Worm (Caenorhabditis elegans) whole organism, L4 larva: ENCODE measurements around the gene srbc-20.
A peak's percentile ranks its signal among the peaks of the same experiment; 100 is the strongest.

Experiments used
- F37D6.2 ChIP-seq: sonication (generic microtip); optimal IDR thresholded peaks from 2 replicates; lab custom pipeline; 2016; ENCODE audit warnings: mild to moderate bottlenecking, missing genetic modification characterization, missing compliant biosample characterization
- F44E2.7 ChIP-seq: fragments of 200-800 bp; sonication (Bioruptor generic); IDR thresholded peaks from 2 replicates; pipeline ENCODE4 v2.1.2; 2022; ENCODE audit warnings: missing genetic modification characterization, missing compliant biosample characterization
- F49E8.2 ChIP-seq: sonication (generic microtip); optimal IDR thresholded peaks from 2 replicates; lab custom pipeline; 2016; ENCODE audit warnings: missing compliant biosample characterization, mild to moderate bottlenecking, missing genetic modification characterization, borderline replicate concordance
- R02D3.7 ChIP-seq: fragments of 150-350 bp; sonication (generic microtip); optimal IDR thresholded peaks from 3 replicates; lab custom pipeline; 2014; ENCODE audit warnings: missing biosample characterization, missing genetic modification characterization
- T20F7.1 ChIP-seq: fragments of 200-800 bp; sonication (Bioruptor generic); optimal IDR thresholded peaks from 2 replicates; lab custom pipeline; 2018; ENCODE audit warnings: mild to moderate bottlenecking, missing genetic modification characterization, missing compliant biosample characterization
- T26A8.4 ChIP-seq: fragments of 200-800 bp; sonication (Bioruptor generic); IDR thresholded peaks from 2 replicates; pipeline ENCODE4 v1.3.6; 2022; ENCODE audit warnings: missing genetic modification characterization, missing compliant biosample characterization
- Y75B8A.6 ChIP-seq: fragments of 200-800 bp; sonication (Bioruptor generic); IDR thresholded peaks from 2 replicates; pipeline ENCODE4 v1.3.6; 2022; ENCODE audit warnings: missing genetic modification reagents, missing genetic modification characterization, missing compliant biosample characterization
- ZK546.5 ChIP-seq, 2 experiments: sonication (generic microtip); optimal IDR thresholded peaks; 2 replicates each; lab custom pipeline; 2017; ENCODE audit warnings: missing biosample characterization in 2 of 2, missing genetic modification characterization in 2 of 2
- aha-1 ChIP-seq: fragments of 150-350 bp; peaks from one replicate; lab custom pipeline; 2014; ENCODE audit warnings: missing biosample characterization, missing genetic modification characterization
- arid-1 ChIP-seq: fragments of 200-800 bp; sonication (Bioruptor generic); conservative IDR thresholded peaks from 2 replicates; pipeline ENCODE4 v1.3.6; 2022; ENCODE audit warnings: missing genetic modification reagents, missing genetic modification characterization, missing compliant biosample characterization
- ceh-20 ChIP-seq: fragments of 200-800 bp; sonication (Bioruptor generic); IDR thresholded peaks from 2 replicates; pipeline ENCODE4 v1.3.6; 2022; ENCODE audit warnings: missing genetic modification reagents, missing genetic modification characterization, missing compliant biosample characterization
- ceh-28 ChIP-seq: fragments of 150-350 bp; optimal IDR thresholded peaks from 2 replicates; lab custom pipeline; 2014; ENCODE audit warnings: missing biosample characterization, missing genetic modification reagents, missing genetic modification characterization
- ceh-32 ChIP-seq: sonication (generic microtip); optimal IDR thresholded peaks from 2 replicates; lab custom pipeline; 2016; ENCODE audit warnings: mild to moderate bottlenecking, missing genetic modification characterization, missing compliant biosample characterization; ENCODE audit not compliant: poor library complexity
- ceh-44 ChIP-seq: fragments of 200-800 bp; sonication (Bioruptor generic); IDR thresholded peaks from 2 replicates; pipeline ENCODE4 v1.3.6; 2022; ENCODE audit warnings: missing genetic modification reagents, missing genetic modification characterization, missing compliant biosample characterization
- ceh-82 ChIP-seq: sonication (generic microtip); optimal IDR thresholded peaks from 2 replicates; lab custom pipeline; 2017; ENCODE audit warnings: missing biosample characterization, missing genetic modification characterization
- cey-2 ChIP-seq: sonication (generic microtip); optimal IDR thresholded peaks from 3 replicates; lab custom pipeline; 2017; ENCODE audit warnings: missing genetic modification characterization, mild to moderate bottlenecking, missing compliant biosample characterization, antibody characterized with exemption, borderline replicate concordance; ENCODE audit not compliant: insufficient read depth
- ctbp-1 ChIP-seq: fragments of 200-800 bp; sonication (Bioruptor generic); IDR thresholded peaks from 2 replicates; pipeline ENCODE4 v1.3.6; 2022; ENCODE audit warnings: missing genetic modification reagents, missing genetic modification characterization, missing compliant biosample characterization
- daf-12 ChIP-seq: fragments of 150-350 bp; optimal IDR thresholded peaks from 2 replicates; lab custom pipeline; 2014; ENCODE audit warnings: missing biosample characterization, missing genetic modification reagents, missing genetic modification characterization
- daf-16 ChIP-seq, 3 experiments: sonication (generic microtip); optimal IDR thresholded peaks; 2 replicates each; lab custom pipeline; 2016 to 2017; ENCODE audit warnings: missing genetic modification characterization in 3 of 3, missing genetic modification reagents in 3 of 3, mild to moderate bottlenecking in 2 of 3, missing compliant biosample characterization in 2 of 3, missing biosample characterization in 1 of 3, moderate library complexity in 1 of 3
- daf-19 ChIP-seq: fragments of 200-800 bp; sonication (Bioruptor generic); conservative IDR thresholded peaks from 2 replicates; pipeline ENCODE4 v1.3.6; 2022; ENCODE audit warnings: missing genetic modification characterization, missing compliant biosample characterization
- dmd-6 ChIP-seq: fragments of 200-800 bp; sonication (Bioruptor generic); IDR thresholded peaks from 2 replicates; pipeline ENCODE4 v1.3.6; 2022; ENCODE audit warnings: missing genetic modification reagents, missing genetic modification characterization, missing compliant biosample characterization
- dmd-9 ChIP-seq: fragments of 200-800 bp; sonication (Bioruptor generic); IDR thresholded peaks from 2 replicates; pipeline ENCODE4 v1.3.6; 2022; ENCODE audit warnings: missing genetic modification reagents, missing genetic modification characterization, missing compliant biosample characterization
- dpl-1 ChIP-seq: fragments of 150-350 bp; optimal IDR thresholded peaks from 2 replicates; lab custom pipeline; 2014; ENCODE audit warnings: missing biosample characterization, missing genetic modification reagents, missing genetic modification characterization
- fos-1 ChIP-seq: fragments of 150-350 bp; optimal IDR thresholded peaks from 2 replicates; lab custom pipeline; 2014; ENCODE audit warnings: missing biosample characterization, missing genetic modification characterization
- hif-1 ChIP-seq, 2 experiments: sonication (generic microtip); optimal IDR thresholded peaks; 2 replicates each; lab custom pipeline; 2016 to 2017; ENCODE audit warnings: missing compliant biosample characterization in 2 of 2, missing genetic modification characterization in 2 of 2, missing genetic modification reagents in 2 of 2, missing genotype in 2 of 2, mild to moderate bottlenecking in 1 of 2
- hlh-11 ChIP-seq: fragments of 200-800 bp; sonication (Bioruptor generic); optimal IDR thresholded peaks from 2 replicates; lab custom pipeline; 2018; ENCODE audit warnings: mild to moderate bottlenecking, missing genetic modification characterization, missing compliant biosample characterization
- hlh-30 ChIP-seq: sonication (generic microtip); optimal IDR thresholded peaks from 2 replicates; lab custom pipeline; 2017; ENCODE audit warnings: antibody characterized with exemption, mild to moderate bottlenecking, missing genetic modification characterization, missing compliant biosample characterization; ENCODE audit not compliant: insufficient read depth
- lim-7 ChIP-seq: fragments of 200-800 bp; sonication (Bioruptor generic); IDR thresholded peaks from 2 replicates; pipeline ENCODE4 v1.3.6; 2022; ENCODE audit warnings: missing genetic modification characterization, missing compliant biosample characterization
- lin-1 ChIP-seq: fragments of 200-800 bp; sonication (Bioruptor generic); IDR thresholded peaks from 2 replicates; pipeline ENCODE4 v1.3.6; 2022; ENCODE audit warnings: missing genetic modification reagents, missing genetic modification characterization, missing compliant biosample characterization
- lin-13 ChIP-seq: fragments of 150-350 bp; optimal IDR thresholded peaks from 2 replicates; lab custom pipeline; 2014; ENCODE audit warnings: missing biosample characterization, missing genetic modification reagents, missing genetic modification characterization
- lin-39 ChIP-seq: fragments of 150-350 bp; optimal IDR thresholded peaks from 2 replicates; lab custom pipeline; 2014; ENCODE audit warnings: missing biosample characterization, missing genetic modification reagents, missing genetic modification characterization
- madf-9 ChIP-seq: fragments of 200-800 bp; sonication (Bioruptor generic); conservative IDR thresholded peaks from 2 replicates; pipeline ENCODE4 v1.3.6; 2022; ENCODE audit warnings: missing genetic modification reagents, missing genetic modification characterization, missing compliant biosample characterization
- mdl-1 ChIP-seq, 2 experiments: fragments of 150-350 bp in 1 of 2; sonication (generic microtip) in 1 of 2; optimal IDR thresholded peaks; 2 replicates each; lab custom pipeline; 2014 to 2017; ENCODE audit warnings: missing biosample characterization in 2 of 2, missing genetic modification characterization in 2 of 2
- mdt-29 ChIP-seq: fragments of 200-800 bp; sonication (Bioruptor generic); IDR thresholded peaks from 2 replicates; pipeline ENCODE4 v1.3.6; 2022; ENCODE audit warnings: missing genetic modification reagents, missing genetic modification characterization, missing compliant biosample characterization
- mep-1 ChIP-seq: fragments of 150-350 bp; sonication (generic microtip); optimal IDR thresholded peaks from 3 replicates; lab custom pipeline; 2014; ENCODE audit warnings: missing biosample characterization, missing genetic modification characterization
- mes-2 ChIP-seq: sonication (generic microtip); optimal IDR thresholded peaks from 2 replicates; lab custom pipeline; 2016; ENCODE audit warnings: missing genotype, mild to moderate bottlenecking, missing genetic modification characterization, missing compliant biosample characterization; ENCODE audit not compliant: poor library complexity, severe bottlenecking
- nhr-28 ChIP-seq: fragments of 150-350 bp; optimal IDR thresholded peaks from 2 replicates; lab custom pipeline; 2014; ENCODE audit warnings: missing biosample characterization, missing genetic modification characterization
- nhr-48 ChIP-seq: sonication (generic microtip); optimal IDR thresholded peaks from 2 replicates; lab custom pipeline; 2016; ENCODE audit warnings: mild to moderate bottlenecking, missing genetic modification characterization, missing compliant biosample characterization
- php-3 ChIP-seq: fragments of 200-800 bp; sonication (Bioruptor generic); IDR thresholded peaks from 2 replicates; pipeline ENCODE4 v1.3.6; 2022; ENCODE audit warnings: missing genetic modification reagents, missing genetic modification characterization, missing compliant biosample characterization
- pqm-1 ChIP-seq: sonication (generic microtip); optimal IDR thresholded peaks from 2 replicates; lab custom pipeline; 2017; ENCODE audit warnings: missing biosample characterization, missing genetic modification characterization
- set-16 ChIP-seq: fragments of 200-800 bp; sonication (Bioruptor generic); IDR thresholded peaks from 2 replicates; pipeline ENCODE4 v1.3.6; 2022; ENCODE audit warnings: missing genetic modification reagents, missing genetic modification characterization, missing compliant biosample characterization
- snpc-4 ChIP-seq: fragments of 150-350 bp; optimal IDR thresholded peaks from 2 replicates; lab custom pipeline; 2014; ENCODE audit warnings: missing biosample characterization, missing genetic modification characterization
- spr-1 ChIP-seq: sonication (generic microtip); optimal IDR thresholded peaks from 2 replicates; lab custom pipeline; 2016; ENCODE audit warnings: mild to moderate bottlenecking, missing genetic modification characterization, missing compliant biosample characterization
- tag-97 ChIP-seq: fragments of 200-800 bp; sonication (Bioruptor generic); IDR thresholded peaks from 2 replicates; pipeline ENCODE4 v1.3.6; 2022; ENCODE audit warnings: missing genetic modification characterization, missing compliant biosample characterization
- unc-130 ChIP-seq: sonication (generic microtip); optimal IDR thresholded peaks from 2 replicates; lab custom pipeline; 2016; ENCODE audit warnings: missing genetic modification reagents, missing genetic modification characterization, missing compliant biosample characterization
- unc-39 ChIP-seq: sonication (generic microtip); optimal IDR thresholded peaks from 2 replicates; lab custom pipeline; 2017; ENCODE audit warnings: missing biosample characterization, missing genetic modification characterization
- ztf-11 ChIP-seq: fragments of 150-350 bp; optimal IDR thresholded peaks from 2 replicates; lab custom pipeline; 2014; ENCODE audit warnings: missing biosample characterization, missing genetic modification characterization
- ztf-7 ChIP-seq: fragments of 150-350 bp; optimal IDR thresholded peaks from 2 replicates; lab custom pipeline; 2014; ENCODE audit warnings: missing biosample characterization, missing genetic modification characterization

The srbc-20 gene

ce11 chrV:2126554-2126953, 20.3 kb upstream of the srbc-20 start:
- TF ChIP-seq dmd-6 (GFP tag; lab: Robert Waterston, UW) (peak; percentile 19; the same call in 1 of the 2 replicates), F44E2.7 (GFP tag; lab: Robert Waterston, UW) (no peak), ZK546.5 (tag; optimal IDR thresholded peaks at IDR 0.05; lab: Kevin White, UChicago) (no peak), unc-39 (tag; lab: Kevin White, UChicago) (no peak), hlh-30 (no peak), lim-7 (GFP tag; lab: Robert Waterston, UW) (no peak), mep-1 (tag; lab: Kevin White, UChicago) (no peak), php-3 (GFP tag; lab: Robert Waterston, UW) (no peak), daf-16 (GFP tag; optimal IDR thresholded peaks at IDR 0.05; lab: Kevin White, UChicago) (no peak), daf-16 (tag; optimal IDR thresholded peaks at IDR 0.05; lab: Kevin White, UChicago) (peak; percentile 82), aha-1 (tag; lab: Kevin White, UChicago) (no peak), lin-13 (no peak), hlh-11 (tag; lab: Kevin White, UChicago) (no peak), ceh-32 (no peak), dpl-1 (no peak), lin-1 (GFP tag; lab: Robert Waterston, UW) (0 out of 2 replicates have a peak, but pooled peaks have one; percentile 13), lin-39 (tag; lab: Kevin White, UChicago) (no peak), spr-1 (tag; lab: Kevin White, UChicago) (no peak), T26A8.4 (GFP tag; lab: Robert Waterston, UW) (no peak), Y75B8A.6 (GFP tag; lab: Robert Waterston, UW) (no peak), ceh-28 (tag; lab: Kevin White, UChicago) (peak; percentile 13), fos-1 (tag; lab: Kevin White, UChicago) (no peak), F37D6.2 (tag; lab: Kevin White, UChicago) (no peak), arid-1 (GFP tag; lab: Robert Waterston, UW) (no peak), snpc-4 (tag; lab: Kevin White, UChicago) (no peak), dmd-9 (GFP tag; lab: Robert Waterston, UW) (no peak), F49E8.2 (tag; lab: Kevin White, UChicago) (no peak), nhr-28 (tag; lab: Kevin White, UChicago) (peak; percentile 7), ztf-11 (no peak)

- no peak for TF ChIP-seq nhr-48 (tag; lab: Kevin White, UChicago)
- no peak for TF ChIP-seq tag-97 (GFP tag; lab: Robert Waterston, UW)
- TF ChIP-seq mes-2 (tag; lab: Kevin White, UChicago) = peak; percentile 97
- no peak for TF ChIP-seq Y75B8A.6 (GFP tag; lab: Robert Waterston, UW)
- TF ChIP-seq ceh-20 (GFP tag; lab: Robert Waterston, UW) = no peak; the same call in 1 of the 2 replicates
- no peak for TF ChIP-seq set-16
- no peak for TF ChIP-seq R02D3.7 (tag; lab: Kevin White, UChicago)
- peak; percentile 34 for TF ChIP-seq hlh-11 (tag; lab: Kevin White, UChicago)
- TF ChIP-seq daf-12 (tag; lab: Kevin White, UChicago) = no peak
- no peak for TF ChIP-seq ztf-7 (tag; lab: Kevin White, UChicago)
- peak in 1 of 2 experiments; percentile 78 for TF ChIP-seq hif-1 (tag; optimal IDR thresholded peaks at IDR 0.05; lab: Kevin White, UChicago)
- no peak for TF ChIP-seq ceh-28 (tag; lab: Kevin White, UChicago)
- TF ChIP-seq F37D6.2 (tag; lab: Kevin White, UChicago) = no peak
- TF ChIP-seq mdt-29 (GFP tag; lab: Robert Waterston, UW) = no peak
- no peak for TF ChIP-seq hlh-30
- peak; percentile 7 for TF ChIP-seq nhr-28 (tag; lab: Kevin White, UChicago)
- no peak for TF ChIP-seq mdl-1 (tag; optimal IDR thresholded peaks at IDR 0.05; lab: Kevin White, UChicago)
- no peak for TF ChIP-seq ceh-44 (GFP tag; lab: Robert Waterston, UW)
- no peak for TF ChIP-seq aha-1 (tag; lab: Kevin White, UChicago)
- TF ChIP-seq cey-2 = no peak
- no peak for TF ChIP-seq lin-1 (GFP tag; lab: Robert Waterston, UW)
- peak; percentile 31 for TF ChIP-seq unc-130 (GFP tag; lab: Kevin White, UChicago)
- 0 out of 2 replicates have a peak, but pooled peaks have one; percentile 26 for TF ChIP-seq madf-9 (GFP tag; lab: Robert Waterston, UW)
- no peak for TF ChIP-seq pqm-1 (tag; lab: Kevin White, UChicago)
- TF ChIP-seq daf-19 (GFP tag; lab: Robert Waterston, UW) = no peak
- no peak for TF ChIP-seq ceh-82
- TF ChIP-seq ctbp-1 (GFP tag; lab: Robert Waterston, UW) = no peak
- TF ChIP-seq lim-7 (GFP tag; lab: Robert Waterston, UW) = no peak
- no peak for TF ChIP-seq T20F7.1
Observed at ce11 chrV:2126996-2127585, 19.8 kb upstream of the srbc-20 start, which contains the start of gene ldp-1. Gene ldp-1, plus strand, starts transcription at chrV:2127535.
